Fruit fly (Drosophila melanogaster) whole organism, embryonic: ENCODE results near the gene CG10581.
A peak's percentile ranks its signal among the peaks of the same experiment; 100 is the strongest.

Source experiments
- Antp ChIP-seq: fragments of 200-800 bp; sonication (Bioruptor generic); optimal IDR thresholded peaks from 3 replicates; lab custom pipeline; 2016; ENCODE audit warnings: missing biosample characterization, missing genetic modification characterization
- BEAF-32 ChIP-seq: fragments of 200-800 bp; sonication (Bioruptor generic); optimal IDR thresholded peaks from 3 replicates; lab custom pipeline; 2017; ENCODE audit warnings: missing biosample characterization, missing genetic modification characterization, mild to moderate bottlenecking, moderate library complexity, missing genetic modification reagents
- Bgb ChIP-seq: fragments of 200-800 bp; sonication (Bioruptor generic); IDR thresholded peaks from 2 replicates; pipeline ENCODE4 v1.3.6; 2022; ENCODE audit warnings: missing biosample characterization, missing genetic modification characterization; ENCODE audit not compliant: partially characterized antibody
- CG1024 ChIP-seq: fragments of 200-800 bp; sonication (Bioruptor generic); IDR thresholded peaks from 2 replicates; pipeline ENCODE4 v1.3.6; 2022; ENCODE audit warnings: missing biosample characterization, missing genetic modification characterization
- CG10274 ChIP-seq: fragments of 200-800 bp; sonication (Bioruptor generic); optimal IDR thresholded peaks from 3 replicates; lab custom pipeline; 2017; ENCODE audit warnings: missing biosample characterization, mild to moderate bottlenecking, missing genetic modification characterization
- CG10366 ChIP-seq: fragments of 200-800 bp; sonication (Bioruptor generic); IDR thresholded peaks from 2 replicates; pipeline ENCODE4 v1.3.6; 2022; ENCODE audit warnings: missing biosample characterization, missing genetic modification characterization
- CG10431 ChIP-seq: fragments of 200-800 bp; sonication (Bioruptor generic); optimal IDR thresholded peaks from 3 replicates; lab custom pipeline; 2018; ENCODE audit warnings: missing biosample characterization, mild to moderate bottlenecking, missing genetic modification characterization
- CG13775 ChIP-seq: fragments of 200-800 bp; sonication (Bioruptor generic); optimal IDR thresholded peaks from 3 replicates; lab custom pipeline; 2017; ENCODE audit warnings: missing biosample characterization, mild to moderate bottlenecking, missing genetic modification characterization
- CG14710 ChIP-seq: fragments of 200-800 bp; sonication (Bioruptor generic); optimal IDR thresholded peaks from 3 replicates; lab custom pipeline; 2019; ENCODE audit warnings: missing biosample characterization, mild to moderate bottlenecking, missing genetic modification characterization, moderate library complexity
- CG15011 ChIP-seq: fragments of 200-800 bp; sonication (Bioruptor generic); optimal IDR thresholded peaks from 3 replicates; lab custom pipeline; 2018; ENCODE audit warnings: missing biosample characterization, mild to moderate bottlenecking, missing genetic modification characterization
- CG15601 ChIP-seq: fragments of 200-800 bp; sonication (Bioruptor generic); optimal IDR thresholded peaks from 3 replicates; lab custom pipeline; 2019; ENCODE audit warnings: missing biosample characterization, mild to moderate bottlenecking, missing genetic modification characterization, moderate library complexity
- CG16779 ChIP-seq: fragments of 200-800 bp; sonication (Bioruptor generic); IDR thresholded peaks from 2 replicates; pipeline ENCODE4 v1.3.6; 2022; ENCODE audit warnings: missing biosample characterization, missing genetic modification characterization
- CG17186 ChIP-seq: fragments of 200-800 bp; sonication (Bioruptor generic); optimal IDR thresholded peaks from 3 replicates; lab custom pipeline; 2017; ENCODE audit warnings: missing biosample characterization, missing genetic modification reagents, missing genetic modification characterization
- CG17568 ChIP-seq: fragments of 200-800 bp; sonication (Bioruptor generic); optimal IDR thresholded peaks from 2 replicates; lab custom pipeline; 2018; ENCODE audit warnings: missing biosample characterization, mild to moderate bottlenecking, missing genetic modification characterization, moderate library complexity
- CG2129 ChIP-seq: fragments of 200-800 bp; sonication (Bioruptor generic); IDR thresholded peaks from 2 replicates; pipeline ENCODE4 v1.3.6; 2022; ENCODE audit warnings: missing biosample characterization, missing genetic modification characterization; ENCODE audit not compliant: partially characterized antibody
- CG30020 ChIP-seq: fragments of 200-800 bp; optimal IDR thresholded peaks from 2 replicates; lab custom pipeline; 2019; ENCODE audit warnings: missing biosample characterization, mild to moderate bottlenecking, missing genetic modification characterization, moderate library complexity
- CG3726 ChIP-seq: fragments of 200-800 bp; sonication (Bioruptor generic); IDR thresholded peaks from 3 replicates; pipeline ENCODE4, ENCODE4 v1.3.6; 2022; ENCODE audit warnings: missing biosample characterization, missing genetic modification characterization
- CG3995 ChIP-seq: fragments of 200-800 bp; sonication (Bioruptor generic); optimal IDR thresholded peaks from 3 replicates; lab custom pipeline; 2016; ENCODE audit warnings: missing biosample characterization, missing genetic modification characterization
- CG5180 ChIP-seq: fragments of 200-800 bp; sonication (Bioruptor generic); optimal IDR thresholded peaks from 3 replicates; lab custom pipeline; 2017; ENCODE audit warnings: missing biosample characterization, missing genetic modification characterization, mild to moderate bottlenecking, moderate library complexity, missing genetic modification reagents
- CG6272 ChIP-seq: fragments of 200-800 bp; sonication (Bioruptor generic); IDR thresholded peaks from 2 replicates; pipeline ENCODE4 v1.3.6; 2022; ENCODE audit warnings: missing biosample characterization, missing genetic modification characterization
- CG6765 ChIP-seq: fragments of 200-800 bp; sonication (Bioruptor generic); optimal IDR thresholded peaks from 3 replicates; lab custom pipeline; 2017; ENCODE audit warnings: missing biosample characterization, mild to moderate bottlenecking, missing genetic modification characterization
- CG9876 ChIP-seq: fragments of 200-800 bp; sonication (Bioruptor generic); optimal IDR thresholded peaks from 2 replicates; lab custom pipeline; 2016; ENCODE audit warnings: missing biosample characterization, missing genetic modification characterization
- D19B ChIP-seq: fragments of 200-800 bp; sonication (Bioruptor generic); optimal IDR thresholded peaks from 2 replicates; lab custom pipeline; 2017; ENCODE audit warnings: missing biosample characterization, mild to moderate bottlenecking, missing genetic modification characterization
- Dbx ChIP-seq: fragments of 200-800 bp; sonication (Bioruptor generic); IDR thresholded peaks from 3 replicates; pipeline ENCODE4 v1.3.6; 2022; ENCODE audit warnings: missing biosample characterization, missing genetic modification characterization
- HLHmδ ChIP-seq: fragments of 200-800 bp; sonication (Bioruptor generic); optimal IDR thresholded peaks from 2 replicates; lab custom pipeline; 2018; ENCODE audit warnings: missing biosample characterization, mild to moderate bottlenecking, missing genetic modification characterization, moderate library complexity
- Hand ChIP-seq: fragments of 200-800 bp; sonication (Bioruptor generic); optimal IDR thresholded peaks from 2 replicates; lab custom pipeline; 2017; ENCODE audit warnings: mild to moderate bottlenecking, missing biosample characterization, missing genetic modification reagents, missing genetic modification characterization
- Mrtf ChIP-seq: fragments of 200-800 bp; sonication (Bioruptor generic); IDR thresholded peaks from 3 replicates; pipeline ENCODE4 v1.3.6; 2022; ENCODE audit warnings: missing biosample characterization, missing genetic modification characterization
- Opbp ChIP-seq: fragments of 200-800 bp; sonication (Bioruptor generic); IDR thresholded peaks from 3 replicates; pipeline ENCODE4 v1.3.6; 2022; ENCODE audit warnings: missing biosample characterization, missing genetic modification characterization; ENCODE audit not compliant: partially characterized antibody
- Scr ChIP-seq: fragments of 200-800 bp; sonication (Bioruptor generic); IDR thresholded peaks from 2 replicates; pipeline ENCODE4 v1.3.6; 2022; ENCODE audit warnings: missing biosample characterization, missing genetic modification characterization; ENCODE audit not compliant: partially characterized antibody
- Sox100B ChIP-seq: fragments of 200-800 bp; sonication (Bioruptor generic); optimal IDR thresholded peaks from 3 replicates; lab custom pipeline; 2018; ENCODE audit warnings: missing biosample characterization, mild to moderate bottlenecking, missing genetic modification characterization
- Sry-δ ChIP-seq: fragments of 200-800 bp; sonication (Bioruptor generic); optimal IDR thresholded peaks from 2 replicates; lab custom pipeline; 2016; ENCODE audit warnings: missing biosample characterization, missing genetic modification characterization
- Taf1 ChIP-seq: fragments of 200-800 bp; sonication (Bioruptor generic); IDR thresholded peaks from 2 replicates; pipeline ENCODE4 v1.3.6; 2022; ENCODE audit warnings: missing biosample characterization, missing genetic modification characterization
- bigmax ChIP-seq: fragments of 200-800 bp; sonication (Bioruptor generic); optimal IDR thresholded peaks from 2 replicates; lab custom pipeline; 2018; ENCODE audit warnings: missing biosample characterization, mild to moderate bottlenecking, missing genetic modification characterization
- caup ChIP-seq: fragments of 200-800 bp; sonication (Bioruptor generic); optimal IDR thresholded peaks from 3 replicates; lab custom pipeline; 2017; ENCODE audit warnings: missing biosample characterization, mild to moderate bottlenecking, missing genetic modification characterization, moderate library complexity; ENCODE audit not compliant: severe bottlenecking
- cg ChIP-seq: fragments of 200-800 bp; sonication (Bioruptor generic); optimal IDR thresholded peaks from 3 replicates; lab custom pipeline; 2019; ENCODE audit warnings: missing biosample characterization, mild to moderate bottlenecking, missing genetic modification characterization, moderate library complexity
- chif ChIP-seq, 2 experiments: fragments of 200-800 bp; sonication (Bioruptor generic); optimal IDR thresholded peaks; 3 replicates each; lab custom pipeline; 2016; ENCODE audit warnings: missing biosample characterization in 2 of 2, missing genetic modification characterization in 2 of 2
- h ChIP-seq: fragments of >200 bp; optimal IDR thresholded peaks from 2 replicates; lab custom pipeline; 2017
- her ChIP-seq: fragments of 200-800 bp; sonication (Bioruptor generic); optimal IDR thresholded peaks from 2 replicates; lab custom pipeline; 2016; ENCODE audit warnings: missing biosample characterization, missing genetic modification characterization
- nerfin-2 ChIP-seq: fragments of 200-800 bp; sonication (Bioruptor generic); IDR thresholded peaks from 2 replicates; pipeline ENCODE4 v1.3.6; 2022; ENCODE audit warnings: missing biosample characterization, missing genetic modification characterization; ENCODE audit not compliant: partially characterized antibody
- scrt ChIP-seq: fragments of 200-800 bp; sonication (Bioruptor generic); optimal IDR thresholded peaks from 2 replicates; lab custom pipeline; 2018; ENCODE audit warnings: missing biosample characterization, mild to moderate bottlenecking, missing genetic modification characterization, moderate library complexity
- sens ChIP-seq: fragments of 200-800 bp; sonication (Bioruptor generic); peaks from one replicate; lab custom pipeline; 2016; ENCODE audit warnings: missing biosample characterization, missing genetic modification characterization
- slbo ChIP-seq: fragments of 200-800 bp; sonication (Bioruptor generic); IDR thresholded peaks from 2 replicates; pipeline ENCODE4 v1.3.6; 2022; ENCODE audit warnings: missing biosample characterization, missing genetic modification characterization
- so ChIP-seq: fragments of 200-800 bp; sonication (Bioruptor generic); IDR thresholded peaks from 3 replicates; pipeline ENCODE4 v1.3.6; 2022; ENCODE audit warnings: missing biosample characterization, missing genetic modification characterization
- sob ChIP-seq: fragments of 200-800 bp; sonication (Bioruptor generic); IDR thresholded peaks from 2 replicates; pipeline ENCODE4 v1.3.6; 2022; ENCODE audit warnings: missing biosample characterization, missing genetic modification characterization
- sug ChIP-seq: fragments of 200-800 bp; optimal IDR thresholded peaks from 2 replicates; lab custom pipeline; 2019; ENCODE audit warnings: missing biosample characterization, mild to moderate bottlenecking, missing genetic modification characterization, moderate library complexity
- tap ChIP-seq: fragments of 200-800 bp; optimal IDR thresholded peaks from 3 replicates; lab custom pipeline; 2019; ENCODE audit warnings: missing biosample characterization, mild to moderate bottlenecking, missing genetic modification characterization, moderate library complexity
- tin ChIP-seq: fragments of 200-800 bp; sonication (Bioruptor generic); optimal IDR thresholded peaks from 3 replicates; lab custom pipeline; 2016; ENCODE audit warnings: missing biosample characterization, missing genetic modification characterization
- ttk ChIP-seq: fragments of 200-800 bp; sonication (Bioruptor generic); IDR thresholded peaks from 2 replicates; pipeline ENCODE4 v2.1.2; 2022; ENCODE audit warnings: missing biosample characterization, missing genetic modification characterization
- twi ChIP-seq: fragments of 200-800 bp; optimal IDR thresholded peaks from 2 replicates; lab custom pipeline; 2019; ENCODE audit warnings: missing biosample characterization, mild to moderate bottlenecking, missing genetic modification characterization, moderate library complexity

Gene CG10581

dm6 chr3L:21007364-21008254 lies 26.4 kb downstream of the CG10581 start (continued):
- no peak for TF ChIP-seq CG3995 (GFP tag; lab: Kevin White, UChicago)
- TF ChIP-seq sug (tag; lab: Kevin White, UChicago), result no peak
- TF ChIP-seq CG14710 (tag; lab: Kevin White, UChicago), result peak; percentile 41
- no peak for TF ChIP-seq CG17568 (GFP tag; lab: Kevin White, UChicago)
- peak in 1 of 2 experiments; percentile 35 for TF ChIP-seq chif (GFP tag; optimal IDR thresholded peaks at IDR 0.05; lab: Kevin White, UChicago)
- TF ChIP-seq ttk, result no peak
- TF ChIP-seq so (GFP tag; lab: Robert Waterston, UW), result no peak
- TF ChIP-seq caup (GFP tag; lab: Kevin White, UChicago), result no peak
- TF ChIP-seq CG13775 (GFP tag; lab: Kevin White, UChicago), result peak; percentile 38
- no peak for TF ChIP-seq D19B (GFP tag; lab: Kevin White, UChicago)
- no peak for TF ChIP-seq Sry-δ (GFP tag; lab: Kevin White, UChicago)
- no peak for TF ChIP-seq CG16779 (GFP tag; lab: Robert Waterston, UW)
- peak; percentile 30 for TF ChIP-seq twi
- TF ChIP-seq BEAF-32 (GFP tag; lab: Kevin White, UChicago), result no peak
- TF ChIP-seq CG1024 (GFP tag; lab: Robert Waterston, UW), result no peak
- no peak for TF ChIP-seq bigmax (GFP tag; lab: Kevin White, UChicago)
- TF ChIP-seq CG15601 (tag; lab: Kevin White, UChicago), result peak; percentile 57
- TF ChIP-seq CG17186 (GFP tag; lab: Kevin White, UChicago), result no peak
- TF ChIP-seq CG9876 (GFP tag; lab: Kevin White, UChicago), result no peak
- TF ChIP-seq Dbx (GFP tag; lab: Robert Waterston, UW), result no peak
- TF ChIP-seq nerfin-2, result no peak
- TF ChIP-seq Hand (GFP tag; lab: Kevin White, UChicago), result no peak
- no peak for TF ChIP-seq Antp (GFP tag; lab: Kevin White, UChicago)
- TF ChIP-seq sens, result peak; percentile 87
- no peak for TF ChIP-seq tin (GFP tag; lab: Kevin White, UChicago)
- no peak for TF ChIP-seq tap (tag; lab: Kevin White, UChicago)
- no peak for TF ChIP-seq Sox100B
- peak; percentile 14 for TF ChIP-seq her
- peak; percentile 86 for TF ChIP-seq cg
- no peak for TF ChIP-seq CG2129 (GFP tag; lab: Robert Waterston, UW)
- TF ChIP-seq slbo (GFP tag; lab: Robert Waterston, UW), result no peak
- no peak for TF ChIP-seq CG10431 (GFP tag; lab: Kevin White, UChicago)
- TF ChIP-seq CG30020, result no peak
- TF ChIP-seq CG10274, result no peak
- no peak for TF ChIP-seq Mrtf (GFP tag; lab: Robert Waterston, UW)
- no peak for TF ChIP-seq h (lab: Kevin White, UChicago)
- no peak for TF ChIP-seq CG3726 (GFP tag; lab: Robert Waterston, UW)
- TF ChIP-seq CG6765 (GFP tag; lab: Kevin White, UChicago), result no peak
- no peak for TF ChIP-seq Bgb (GFP tag; lab: Robert Waterston, UW)
- no peak for TF ChIP-seq CG10366 (GFP tag; lab: Robert Waterston, UW)
- TF ChIP-seq Scr (GFP tag; lab: Robert Waterston, UW), result no peak
- no peak for TF ChIP-seq Taf1
- TF ChIP-seq sob (GFP tag; lab: Robert Waterston, UW), result no peak
- no peak for TF ChIP-seq HLHmδ (GFP tag; lab: Kevin White, UChicago)
- no peak for TF ChIP-seq CG6272 (GFP tag; lab: Robert Waterston, UW)
- TF ChIP-seq CG5180 (GFP tag; lab: Kevin White, UChicago), result no peak
- peak; percentile 2 for TF ChIP-seq CG15011 (GFP tag; lab: Kevin White, UChicago)
- TF ChIP-seq Opbp (GFP tag; lab: Robert Waterston, UW), result no peak
- no peak for TF ChIP-seq scrt (GFP tag; lab: Kevin White, UChicago)
